Fruit fly (Drosophila melanogaster): ENCODE measurements around the gene mirr.

mirr gene

dm6 chr3L:12741608-12742007 lies 48.2 kb downstream of the mirr start, which contains the start of gene CG32112:
CG32112 (plus strand) TSS chr3L:12741718.
- no peak for TF ChIP-seq noc (tag; optimal IDR thresholded peaks at IDR 0.05)

dm6 chr3L:12745121-12745770 lies 51.8 kb downstream of the mirr start, which contains the start of gene CG32109:
CG32109 (plus strand) TSS chr3L:12745344.
- TF ChIP-seq noc (tag; optimal IDR thresholded peaks at IDR 0.05), result no peak

- no peak for TF ChIP-seq noc (tag; optimal IDR thresholded peaks at IDR 0.05)
Measured at dm6 chr3L:12746241-12746640, 52.8 kb downstream of the mirr start.

- TF ChIP-seq noc (tag; optimal IDR thresholded peaks at IDR 0.05), result no peak
Measured at dm6 chr3L:12748711-12749566, 55.5 kb downstream of the mirr start.

- no peak for TF ChIP-seq noc (tag; optimal IDR thresholded peaks at IDR 0.05)
Measured at dm6 chr3L:12749567-12750535, 56.4 kb downstream of the mirr start, which contains the start of the genes Klc and CG10984. Klc (minus strand) TSS chr3L:12750056. CG10984 (plus strand) TSS chr3L:12750119.

dm6 chr3L:12754769-12755189 lies 61.3 kb downstream of the mirr start, which contains the start of the genes CG10973 and Vps13D:
CG10973 (minus strand) TSS chr3L:12754774.
Vps13D (plus strand) TSS chr3L:12755049.
- TF ChIP-seq noc (tag; optimal IDR thresholded peaks at IDR 0.05), result no peak

Data from whole organism, larva.